Fruit fly (Drosophila melanogaster): ENCODE results near the gene Ir75c.
A peak's percentile ranks its signal among the peaks of the same experiment; 100 is the strongest.

The Ir75c gene

dm6 chr3L:17817821-17818220 is 4.8 kb downstream of the Ir75c start, which contains the start of gene Ir75a:
Gene Ir75a, minus strand, starts transcription at chr3L:17817921.
- TF ChIP-seq gcm (GFP tag; optimal IDR thresholded peaks at IDR 0.05) (no peak), cas (GFP tag; IDR thresholded peaks at IDR 0.05) (no peak), vfl (GFP tag; optimal IDR thresholded peaks at IDR 0.05) (no peak), CG12071 (GFP tag; optimal IDR thresholded peaks at IDR 0.05) (no peak), ttk (GFP tag; IDR thresholded peaks at IDR 0.05) (no peak), Six4 (GFP tag; optimal IDR thresholded peaks at IDR 0.05) (no peak), Dek (tag; optimal IDR thresholded peaks at IDR 0.05) (no peak), CG33557 (GFP tag; optimal IDR thresholded peaks at IDR 0.05) (no peak)

dm6 chr3L:17814036-17814435 is 8.6 kb downstream of the Ir75c start, which contains the start of gene Cln3:
Gene Cln3, minus strand, starts transcription at chr3L:17814119.
- peak; percentile 15 for TF ChIP-seq scrt (GFP tag; optimal IDR thresholded peaks at IDR 0.05)
- TF ChIP-seq CG18476 (GFP tag; optimal IDR thresholded peaks at IDR 0.05), result no peak
- peak; percentile 78 for TF ChIP-seq GATAe (GFP tag; conservative IDR thresholded peaks at IDR 0.05)
- peak; percentile 96 for TF ChIP-seq CG34376 (GFP tag; optimal IDR thresholded peaks at IDR 0.05)
- peak; percentile 10 for TF ChIP-seq CG15514 (GFP tag; optimal IDR thresholded peaks at IDR 0.05)
- TF ChIP-seq Hand (GFP tag; optimal IDR thresholded peaks at IDR 0.05), result peak; percentile 16
- TF ChIP-seq cwo (GFP tag; optimal IDR thresholded peaks at IDR 0.05), result peak; percentile 16
- TF ChIP-seq CG16779 (GFP tag; IDR thresholded peaks at IDR 0.05), result no peak
- TF ChIP-seq chinmo (GFP tag; IDR thresholded peaks at IDR 0.05; ENCODE audit: partially characterized antibody), result 0 out of 4 replicates have a peak, but pooled peaks have one; percentile 10
- TF ChIP-seq CG9817 (tag; optimal IDR thresholded peaks at IDR 0.05), result no peak
- TF ChIP-seq Rfx (GFP tag; IDR thresholded peaks at IDR 0.05), result peak; percentile 16; the same call in 1 of the 2 replicates
- peak; percentile 9 for TF ChIP-seq Hey (tag; optimal IDR thresholded peaks at IDR 0.05)
- TF ChIP-seq inv (GFP tag; IDR thresholded peaks at IDR 0.05; ENCODE audit: partially characterized antibody), result no peak
- TF ChIP-seq Hmr (GFP tag; optimal IDR thresholded peaks at IDR 0.05), result peak; percentile 27
- TF ChIP-seq exex (tag; optimal IDR thresholded peaks at IDR 0.05), result peak; percentile 93
- TF ChIP-seq CG18599 (GFP tag; optimal IDR thresholded peaks at IDR 0.05), result peak; percentile 20

dm6 chr3L:17808597-17809213 is 13.9 kb downstream of the Ir75c start, which contains the start of gene CG32191:
Gene CG32191, minus strand, starts transcription at chr3L:17809146.
- no peak for TF ChIP-seq stc (GFP tag; IDR thresholded peaks at IDR 0.05)
- TF ChIP-seq CG34376 (GFP tag; optimal IDR thresholded peaks at IDR 0.05), result peak; percentile 59
- TF ChIP-seq CG2889 (GFP tag; IDR thresholded peaks at IDR 0.05), result 0 out of 3 replicates have a peak, but pooled peaks have one; percentile 8
- no peak for TF ChIP-seq sima (GFP tag; optimal IDR thresholded peaks at IDR 0.05)
- TF ChIP-seq Rfx (GFP tag; IDR thresholded peaks at IDR 0.05), result peak; percentile 18; the same call in 1 of the 2 replicates
- peak; percentile 37 for TF ChIP-seq HHEX (GFP tag; optimal IDR thresholded peaks at IDR 0.05)
- TF ChIP-seq chinmo (GFP tag; IDR thresholded peaks at IDR 0.05; ENCODE audit: partially characterized antibody), result 0 out of 4 replicates have a peak, but pooled peaks have one; percentile 37
- TF ChIP-seq Sry-β (GFP tag; optimal IDR thresholded peaks at IDR 0.05), result no peak
- peak; percentile 37 for TF ChIP-seq CG6813 (GFP tag; optimal IDR thresholded peaks at IDR 0.05)
- no peak for TF ChIP-seq Dip3 (GFP tag; optimal IDR thresholded peaks at IDR 0.05)
- TF ChIP-seq ATbp (GFP tag; optimal IDR thresholded peaks at IDR 0.05), result peak; percentile 70
- TF ChIP-seq PHDP (tag; optimal IDR thresholded peaks at IDR 0.05), result peak; percentile 22
- 0 out of 3 replicates have a peak, but pooled peaks have one; percentile 33 for TF ChIP-seq CG6175 (GFP tag; IDR thresholded peaks at IDR 0.05)
- TF ChIP-seq CG18476 (GFP tag; optimal IDR thresholded peaks at IDR 0.05), result no peak
- peak; percentile 32 for TF ChIP-seq CG12071 (GFP tag; optimal IDR thresholded peaks at IDR 0.05)
- TF ChIP-seq Pdp1 (GFP tag; optimal IDR thresholded peaks at IDR 0.05), result peak in 1 of 2 experiments; percentile 93
- TF ChIP-seq pnt (GFP tag; optimal IDR thresholded peaks at IDR 0.05), result no peak
- TF ChIP-seq CG15269 (tag; optimal IDR thresholded peaks at IDR 0.05), result peak; percentile 26
- TF ChIP-seq lab (GFP tag; optimal IDR thresholded peaks at IDR 0.05), result peak; percentile 79
- peak; percentile 27 for TF ChIP-seq CG7987 (GFP tag; optimal IDR thresholded peaks at IDR 0.05)
- no peak for TF ChIP-seq CTCF (GFP tag; optimal IDR thresholded peaks at IDR 0.05)
- TF ChIP-seq CG3281 (GFP tag; optimal IDR thresholded peaks at IDR 0.05), result peak; percentile 4
- TF ChIP-seq scrt (GFP tag; optimal IDR thresholded peaks at IDR 0.05), result no peak
- no peak for TF ChIP-seq B-H2 (GFP tag; optimal IDR thresholded peaks at IDR 0.05)
- peak; percentile 38 for TF ChIP-seq CG13296 (GFP tag; optimal IDR thresholded peaks at IDR 0.05)
- peak; percentile 3 for TF ChIP-seq Vsx1 (GFP tag; optimal IDR thresholded peaks at IDR 0.05)
- TF ChIP-seq NFAT (GFP tag; IDR thresholded peaks at IDR 0.05), result peak; percentile 14; the same call in 1 of the 2 replicates

Measured in whole organism, embryonic.